Fruit fly (Drosophila melanogaster) whole organism, prepupa: ENCODE data around the gene CG7149.

Source experiments
- Blimp-1 ChIP-seq: fragments of 200-800 bp; sonication (Bioruptor generic); optimal IDR thresholded peaks from 3 replicates; lab custom pipeline; 2017; ENCODE audit warnings: missing biosample characterization, missing genetic modification characterization, mild to moderate bottlenecking, moderate library complexity, missing genetic modification reagents
- CG10631 ChIP-seq: fragments of 200-800 bp; sonication (Bioruptor generic); optimal IDR thresholded peaks from 2 replicates; lab custom pipeline; 2016; ENCODE audit warnings: missing biosample characterization, missing genetic modification characterization
- CG10669 ChIP-seq: fragments of 200-800 bp; sonication (Bioruptor generic); optimal IDR thresholded peaks from 3 replicates; lab custom pipeline; 2018; ENCODE audit warnings: missing biosample characterization, mild to moderate bottlenecking, missing genetic modification characterization, moderate library complexity
- CG11294 ChIP-seq: fragments of 200-800 bp; sonication (Bioruptor generic); IDR thresholded peaks from 2 replicates; pipeline ENCODE4 v1.3.6; 2022; ENCODE audit warnings: missing biosample characterization, missing genetic modification characterization
- CG11902 ChIP-seq: fragments of 200-800 bp; sonication (Bioruptor generic); optimal IDR thresholded peaks from 3 replicates; lab custom pipeline; 2016; ENCODE audit warnings: missing biosample characterization, missing genetic modification characterization
- CG1621 ChIP-seq: fragments of 200-800 bp; sonication (Bioruptor generic); optimal IDR thresholded peaks from 3 replicates; lab custom pipeline; 2018; ENCODE audit warnings: missing biosample characterization, mild to moderate bottlenecking, missing genetic modification characterization
- CG16779 ChIP-seq: fragments of 200-800 bp; sonication (Bioruptor generic); optimal IDR thresholded peaks from 3 replicates; lab custom pipeline; 2017; ENCODE audit warnings: missing biosample characterization, mild to moderate bottlenecking, missing genetic modification characterization
- CG31627 ChIP-seq: fragments of 200-800 bp; sonication (Bioruptor generic); optimal IDR thresholded peaks from 3 replicates; lab custom pipeline; 2016; ENCODE audit warnings: missing biosample characterization, missing genetic modification characterization
- CG32006 ChIP-seq: fragments of 200-800 bp; sonication (Bioruptor generic); optimal IDR thresholded peaks from 3 replicates; lab custom pipeline; 2017; ENCODE audit warnings: missing biosample characterization, mild to moderate bottlenecking, missing genetic modification characterization
- CG34406 ChIP-seq: fragments of 200-800 bp; sonication (Bioruptor generic); optimal IDR thresholded peaks from 3 replicates; lab custom pipeline; 2016; ENCODE audit warnings: missing biosample characterization, missing genetic modification characterization
- CG3919 ChIP-seq: fragments of 200-800 bp; sonication (Bioruptor generic); optimal IDR thresholded peaks from 3 replicates; lab custom pipeline; 2016; ENCODE audit warnings: missing biosample characterization, missing genetic modification characterization
- CG4318 ChIP-seq: fragments of 200-800 bp; sonication (Bioruptor generic); optimal IDR thresholded peaks from 3 replicates; lab custom pipeline; 2017; ENCODE audit warnings: missing biosample characterization, mild to moderate bottlenecking, missing genetic modification characterization
- CG6163 ChIP-seq: fragments of 200-800 bp; sonication (Bioruptor generic); IDR thresholded peaks from 3 replicates; pipeline ENCODE4 v1.3.6; 2022; ENCODE audit warnings: missing biosample characterization, missing genetic modification characterization
- CG6276 ChIP-seq: fragments of 200-800 bp; sonication (Bioruptor generic); optimal IDR thresholded peaks from 2 replicates; lab custom pipeline; 2017; ENCODE audit warnings: missing biosample characterization, mild to moderate bottlenecking, missing genetic modification characterization
- CG6792 ChIP-seq: fragments of 200-800 bp; sonication (Bioruptor generic); optimal IDR thresholded peaks from 3 replicates; lab custom pipeline; 2016; ENCODE audit warnings: missing biosample characterization, missing genetic modification characterization
- CG6808 ChIP-seq: fragments of 200-800 bp; sonication (Bioruptor generic); optimal IDR thresholded peaks from 3 replicates; lab custom pipeline; 2017; ENCODE audit warnings: missing biosample characterization, missing genetic modification characterization, mild to moderate bottlenecking, moderate library complexity, missing genetic modification reagents
- CG6854 ChIP-seq: fragments of 200-800 bp; sonication (Bioruptor generic); optimal IDR thresholded peaks from 2 replicates; lab custom pipeline; 2017; ENCODE audit warnings: missing biosample characterization, mild to moderate bottlenecking, missing genetic modification characterization
- CG7368 ChIP-seq: fragments of 200-800 bp; sonication (Bioruptor generic); optimal IDR thresholded peaks from 3 replicates; lab custom pipeline; 2016; ENCODE audit warnings: missing biosample characterization, missing genetic modification characterization
- CG9139 ChIP-seq: fragments of 200-800 bp; sonication (Bioruptor generic); optimal IDR thresholded peaks from 3 replicates; lab custom pipeline; 2017; ENCODE audit warnings: missing biosample characterization, mild to moderate bottlenecking, missing genetic modification characterization
- Eip75B ChIP-seq: fragments of 200-800 bp; sonication (Bioruptor generic); optimal IDR thresholded peaks from 3 replicates; lab custom pipeline; 2016; ENCODE audit warnings: missing biosample characterization, missing genetic modification characterization
- Eip78C ChIP-seq: fragments of 200-800 bp; sonication (Bioruptor generic); peaks from one replicate; lab custom pipeline; 2016; ENCODE audit warnings: missing biosample characterization, missing genetic modification characterization
- Ets21C ChIP-seq: fragments of 200-800 bp; sonication (Bioruptor generic); optimal IDR thresholded peaks from 3 replicates; lab custom pipeline; 2016; ENCODE audit warnings: missing biosample characterization, missing genetic modification characterization
- Ets96B ChIP-seq: fragments of 200-800 bp; optimal IDR thresholded peaks from 2 replicates; lab custom pipeline; 2019; ENCODE audit warnings: missing biosample characterization, mild to moderate bottlenecking, missing genetic modification characterization, moderate library complexity
- Gug ChIP-seq: fragments of 200-800 bp; sonication (Bioruptor generic); IDR thresholded peaks from 2 replicates; pipeline ENCODE4 v1.3.6; 2022; ENCODE audit warnings: missing biosample characterization, missing genetic modification characterization
- Hr4 ChIP-seq: fragments of 200-800 bp; sonication (Bioruptor generic); optimal IDR thresholded peaks from 3 replicates; lab custom pipeline; 2016; ENCODE audit warnings: missing biosample characterization, missing genetic modification characterization
- Lpt ChIP-seq: fragments of 200-800 bp; sonication (Bioruptor generic); optimal IDR thresholded peaks from 3 replicates; lab custom pipeline; 2016; ENCODE audit warnings: missing biosample characterization, missing genetic modification characterization
- OdsH ChIP-seq: fragments of 200-800 bp; sonication (Bioruptor generic); optimal IDR thresholded peaks from 3 replicates; lab custom pipeline; 2016; ENCODE audit warnings: missing biosample characterization, missing genetic modification characterization
- Smox ChIP-seq: fragments of 200-800 bp; sonication (Bioruptor generic); optimal IDR thresholded peaks from 3 replicates; lab custom pipeline; 2016; ENCODE audit warnings: missing biosample characterization, missing genetic modification characterization
- Sox102F ChIP-seq: fragments of 200-800 bp; sonication (Bioruptor generic); optimal IDR thresholded peaks from 2 replicates; lab custom pipeline; 2016; ENCODE audit warnings: missing biosample characterization, mild to moderate bottlenecking, missing genetic modification characterization
- Sox14 ChIP-seq: fragments of 200-800 bp; sonication (Bioruptor generic); optimal IDR thresholded peaks from 3 replicates; lab custom pipeline; 2016; ENCODE audit warnings: missing biosample characterization, missing genetic modification characterization
- Sox15 ChIP-seq: fragments of 200-800 bp; sonication (Bioruptor generic); optimal IDR thresholded peaks from 3 replicates; lab custom pipeline; 2016; ENCODE audit warnings: missing biosample characterization, missing genetic modification characterization
- achi ChIP-seq: fragments of 200-800 bp; sonication (Bioruptor generic); optimal IDR thresholded peaks from 3 replicates; lab custom pipeline; 2016; ENCODE audit warnings: missing biosample characterization, missing genetic modification characterization
- acj6 ChIP-seq: fragments of 200-800 bp; sonication (Bioruptor generic); optimal IDR thresholded peaks from 3 replicates; lab custom pipeline; 2016; ENCODE audit warnings: missing biosample characterization, missing genetic modification characterization
- cyc ChIP-seq: fragments of 200-800 bp; sonication (Bioruptor generic); optimal IDR thresholded peaks from 3 replicates; lab custom pipeline; 2016; ENCODE audit warnings: missing biosample characterization, missing genetic modification characterization
- dsx ChIP-seq: fragments of 200-800 bp; optimal IDR thresholded peaks from 3 replicates; lab custom pipeline; 2019; ENCODE audit warnings: missing biosample characterization, mild to moderate bottlenecking, missing genetic modification characterization, moderate library complexity; ENCODE audit not compliant: poor library complexity, severe bottlenecking
- eg ChIP-seq: fragments of 200-800 bp; sonication (Bioruptor generic); IDR thresholded peaks from 3 replicates; pipeline ENCODE4 v1.3.6; 2022; ENCODE audit warnings: missing biosample characterization, missing genetic modification characterization
- fd59A ChIP-seq: fragments of 200-800 bp; sonication (Bioruptor generic); optimal IDR thresholded peaks from 2 replicates; lab custom pipeline; 2017; ENCODE audit warnings: missing biosample characterization, mild to moderate bottlenecking, missing genetic modification characterization, missing genetic modification reagents
- fd85E ChIP-seq: fragments of 200-800 bp; sonication (Bioruptor generic); optimal IDR thresholded peaks from 3 replicates; lab custom pipeline; 2016; ENCODE audit warnings: missing biosample characterization, missing genetic modification characterization
- fkh ChIP-seq: fragments of 200-800 bp; sonication (Bioruptor generic); optimal IDR thresholded peaks from 3 replicates; lab custom pipeline; 2017; ENCODE audit warnings: missing biosample characterization, mild to moderate bottlenecking, missing genetic modification characterization, moderate library complexity
- lz ChIP-seq: fragments of 200-800 bp; sonication (Bioruptor generic); optimal IDR thresholded peaks from 3 replicates; lab custom pipeline; 2016; ENCODE audit warnings: missing biosample characterization, missing genetic modification characterization
- net ChIP-seq: fragments of 200-800 bp; sonication (Bioruptor generic); optimal IDR thresholded peaks from 3 replicates; lab custom pipeline; 2016; ENCODE audit warnings: missing biosample characterization, missing genetic modification characterization
- pdm3 ChIP-seq: fragments of 200-800 bp; sonication (Bioruptor generic); optimal IDR thresholded peaks from 3 replicates; lab custom pipeline; 2016; ENCODE audit warnings: missing biosample characterization, missing genetic modification characterization
- salr ChIP-seq, 2 experiments: fragments of 200-800 bp; sonication (Bioruptor generic); optimal IDR thresholded peaks; 3 replicates each; lab custom pipeline; 2016 to 2018; ENCODE audit warnings: missing biosample characterization in 2 of 2, missing genetic modification characterization in 2 of 2, mild to moderate bottlenecking in 1 of 2
- spab ChIP-seq: fragments of 200-800 bp; sonication (Bioruptor generic); optimal IDR thresholded peaks from 2 replicates; lab custom pipeline; 2017; ENCODE audit warnings: missing biosample characterization, mild to moderate bottlenecking, missing genetic modification characterization, missing genetic modification reagents
- ss ChIP-seq, 2 experiments: fragments of 200-800 bp; sonication (Bioruptor generic); optimal IDR thresholded peaks; 2 replicates in 1 of 2; 3 replicates in 1 of 2; lab custom pipeline; 2017 to 2018; ENCODE audit warnings: mild to moderate bottlenecking in 2 of 2, missing biosample characterization in 2 of 2, missing genetic modification characterization in 2 of 2, moderate library complexity in 1 of 2
- svp ChIP-seq: fragments of 200-800 bp; sonication (Bioruptor generic); peaks from one replicate; lab custom pipeline; 2016; ENCODE audit warnings: missing biosample characterization, missing genetic modification characterization
- vri ChIP-seq: fragments of 200-800 bp; sonication (Bioruptor generic); optimal IDR thresholded peaks from 3 replicates; lab custom pipeline; 2016; ENCODE audit warnings: missing biosample characterization, mild to moderate bottlenecking, missing genetic modification characterization

The CG7149 gene

dm6 chr2L:7788952-7789466 is 1.3 kb downstream of the CG7149 start:
- TF ChIP-seq CG1621 (no peak), achi (GFP tag; lab: Kevin White, UChicago) (no peak), CG10631 (GFP tag; lab: Kevin White, UChicago) (no peak), CG6808 (peak; percentile 18), fkh (GFP tag; lab: Kevin White, UChicago) (peak; percentile 5), CG6276 (GFP tag; lab: Kevin White, UChicago) (peak; percentile 57), cyc (GFP tag; lab: Kevin White, UChicago) (no peak), svp (GFP tag; lab: Kevin White, UChicago) (peak; percentile 19), Sox102F (GFP tag; lab: Kevin White, UChicago) (no peak), CG7368 (no peak), CG3919 (GFP tag; lab: Kevin White, UChicago) (no peak)

dm6 chr2L:7782788-7783401 is 7.5 kb downstream of the CG7149 start, which contains the start of gene Brd7-9:
TSS of gene Brd7-9 (plus strand) at chr2L:7782865.
- TF ChIP-seq Hr4 (GFP tag; lab: Kevin White, UChicago) (peak; percentile 75), Blimp-1 (GFP tag; lab: Kevin White, UChicago) (no peak), Eip75B (GFP tag; lab: Kevin White, UChicago) (peak; percentile 69), Smox (GFP tag; lab: Kevin White, UChicago) (peak; percentile 76), CG11902 (peak; percentile 40), CG6163 (GFP tag; lab: Robert Waterston, UW) (peak; percentile 90), fd59A (GFP tag; lab: Kevin White, UChicago) (peak; percentile 43), spab (GFP tag; lab: Kevin White, UChicago) (peak; percentile 50), Gug (GFP tag; lab: Robert Waterston, UW) (peak; percentile 67), fd85E (peak; percentile 58), OdsH (GFP tag; lab: Kevin White, UChicago) (peak; percentile 67), CG6276 (GFP tag; lab: Kevin White, UChicago) (no peak), CG31627 (GFP tag; lab: Kevin White, UChicago) (peak; percentile 70), CG1621 (peak; percentile 36), Ets96B (tag; lab: Kevin White, UChicago) (peak; percentile 72), cyc (GFP tag; lab: Kevin White, UChicago) (peak; percentile 70), CG10631 (GFP tag; lab: Kevin White, UChicago) (peak; percentile 61), CG7368 (peak; percentile 73), achi (GFP tag; lab: Kevin White, UChicago) (peak; percentile 75), Sox15 (peak; percentile 28), Eip78C (peak; percentile 94), CG11294 (GFP tag; lab: Robert Waterston, UW) (peak; percentile 73), fkh (GFP tag; lab: Kevin White, UChicago) (no peak), CG34406 (GFP tag; lab: Kevin White, UChicago) (peak; percentile 67), ss (GFP tag; optimal IDR thresholded peaks at IDR 0.05; lab: Kevin White, UChicago) (no peak), net (GFP tag; lab: Kevin White, UChicago) (peak; percentile 87), CG32006 (peak; percentile 77), Ets21C (peak; percentile 31), dsx (no peak), lz (peak; percentile 71), acj6 (GFP tag; lab: Kevin White, UChicago) (peak; percentile 71), salr (GFP tag; optimal IDR thresholded peaks at IDR 0.05; lab: Kevin White, UChicago) (peak in 1 of 2 experiments; percentile 28), CG10669 (GFP tag; lab: Kevin White, UChicago) (peak; percentile 75), CG16779 (peak; percentile 50), svp (GFP tag; lab: Kevin White, UChicago) (peak; percentile 85), CG9139 (GFP tag; lab: Kevin White, UChicago) (no peak), eg (peak; percentile 92), CG6792 (GFP tag; lab: Kevin White, UChicago) (peak; percentile 67), pdm3 (GFP tag; lab: Kevin White, UChicago) (peak; percentile 72), vri (GFP tag; lab: Kevin White, UChicago) (no peak), Sox14 (peak; percentile 74), CG4318 (peak; percentile 3), Lpt (peak; percentile 50), CG3919 (GFP tag; lab: Kevin White, UChicago) (peak; percentile 85), CG6854 (GFP tag; lab: Kevin White, UChicago) (no peak)
